Fruit fly (Drosophila melanogaster): ENCODE measurements around the gene tomb.

dm6 chr2L:5526738-5527137, 9.8 kb downstream of the tomb start, which contains the start of gene Cox11:
- TF ChIP-seq psq (optimal IDR thresholded peaks at IDR 0.05) (no peak), h (optimal IDR thresholded peaks at IDR 0.05) (no peak), insv (optimal IDR thresholded peaks at IDR 0.05) (no peak), Myc (optimal IDR thresholded peaks at IDR 0.05) (no peak), Sin3A (optimal IDR thresholded peaks at IDR 0.05) (no peak)

All from Kc167 (cell line).